Fruit fly (Drosophila melanogaster): ENCODE measurements around the gene CG10898.

DNA sequence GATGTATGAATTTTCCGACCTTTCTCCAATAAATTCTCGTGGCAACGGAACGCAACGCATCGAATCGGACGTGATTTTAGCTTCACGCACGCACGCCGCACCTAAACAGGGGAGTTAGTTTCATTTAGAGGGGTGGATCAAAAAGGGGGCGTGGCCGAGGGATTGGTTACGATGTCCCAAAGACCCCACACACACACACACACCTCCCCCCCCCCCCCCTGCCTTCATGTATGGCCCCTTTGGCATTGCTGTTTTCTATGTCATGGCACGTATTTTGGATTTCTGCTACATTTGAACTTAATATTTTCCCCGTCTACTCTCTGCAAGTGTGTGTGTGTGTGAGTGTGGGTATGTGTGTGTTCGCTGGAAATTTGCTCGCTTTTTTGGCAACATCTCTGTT lies 25.7 kb upstream of the CG10898 start:
- TF ChIP-seq Jra (GFP tag; optimal IDR thresholded peaks at IDR 0.05) (no peak), psq (GFP tag; optimal IDR thresholded peaks at IDR 0.05) (no peak)
